Worm (Caenorhabditis elegans) whole organism, late embryonic: Measurements from ENCODE around the gene atln-2.

Source experiments
- Y22D7AL.16 ChIP-seq: sonication (generic microtip); optimal IDR thresholded peaks from 2 replicates; lab custom pipeline; 2016; ENCODE audit warnings: missing genetic modification characterization, missing compliant biosample characterization
- ahr-1 ChIP-seq: sonication (generic microtip); optimal IDR thresholded peaks from 2 replicates; lab custom pipeline; 2016; ENCODE audit warnings: missing genetic modification characterization, missing compliant biosample characterization
- ama-1 ChIP-seq: fragments of 150-350 bp; optimal IDR thresholded peaks from 2 replicates; lab custom pipeline; 2014
- ceh-18 ChIP-seq: sonication (generic microtip); optimal IDR thresholded peaks from 2 replicates; lab custom pipeline; 2016; ENCODE audit warnings: missing genetic modification characterization, missing compliant biosample characterization
- ceh-19 ChIP-seq: fragments of 200-800 bp; sonication (Bioruptor generic); optimal IDR thresholded peaks from 2 replicates; lab custom pipeline; 2018; ENCODE audit warnings: mild to moderate bottlenecking, missing genetic modification characterization, missing compliant biosample characterization
- ceh-2 ChIP-seq: sonication (generic microtip); optimal IDR thresholded peaks from 2 replicates; lab custom pipeline; 2016; ENCODE audit warnings: missing genotype, missing genetic modification characterization, missing compliant biosample characterization
- ceh-22 ChIP-seq: sonication (generic microtip); optimal IDR thresholded peaks from 2 replicates; lab custom pipeline; 2017; ENCODE audit warnings: missing biosample characterization, missing genetic modification characterization
- ceh-24 ChIP-seq: sonication (generic microtip); optimal IDR thresholded peaks from 2 replicates; lab custom pipeline; 2016; ENCODE audit warnings: mild to moderate bottlenecking, missing genetic modification characterization, missing compliant biosample characterization
- ceh-30 ChIP-seq: fragments of 150-350 bp; optimal IDR thresholded peaks from 2 replicates; lab custom pipeline; 2014; ENCODE audit warnings: missing biosample characterization, missing genetic modification characterization
- ceh-31 ChIP-seq: sonication (generic microtip); optimal IDR thresholded peaks from 2 replicates; lab custom pipeline; 2016; ENCODE audit warnings: missing genetic modification characterization, missing compliant biosample characterization
- ceh-34 ChIP-seq: sonication (generic microtip); optimal IDR thresholded peaks from 2 replicates; lab custom pipeline; 2016; ENCODE audit warnings: mild to moderate bottlenecking, missing genetic modification characterization, missing compliant biosample characterization
- che-1 ChIP-seq: sonication (generic microtip); optimal IDR thresholded peaks from 2 replicates; lab custom pipeline; 2016; ENCODE audit warnings: mild to moderate bottlenecking, missing genetic modification characterization, missing compliant biosample characterization
- dmd-4 ChIP-seq: sonication (generic microtip); optimal IDR thresholded peaks from 2 replicates; lab custom pipeline; 2016; ENCODE audit warnings: borderline replicate concordance, missing genetic modification characterization, missing compliant biosample characterization
- elt-2 ChIP-seq: sonication (generic microtip); optimal IDR thresholded peaks from 2 replicates; lab custom pipeline; 2016; ENCODE audit warnings: missing genetic modification reagents, missing genetic modification characterization, missing compliant biosample characterization
- elt-4 ChIP-seq: sonication (generic microtip); optimal IDR thresholded peaks from 2 replicates; lab custom pipeline; 2016; ENCODE audit warnings: missing genetic modification characterization, missing compliant biosample characterization
- ets-4 ChIP-seq: sonication (generic microtip); optimal IDR thresholded peaks from 2 replicates; lab custom pipeline; 2016; ENCODE audit warnings: missing genetic modification characterization, missing compliant biosample characterization
- fax-1 ChIP-seq: sonication (generic microtip); optimal IDR thresholded peaks from 2 replicates; lab custom pipeline; 2016; ENCODE audit warnings: missing genotype, missing genetic modification characterization, missing compliant biosample characterization
- fkh-10 ChIP-seq: fragments of 150-350 bp; optimal IDR thresholded peaks from 2 replicates; lab custom pipeline; 2014; ENCODE audit warnings: missing biosample characterization, missing genetic modification reagents, missing genetic modification characterization
- fkh-6 ChIP-seq: sonication (generic microtip); optimal IDR thresholded peaks from 2 replicates; lab custom pipeline; 2016; ENCODE audit warnings: missing genetic modification characterization, missing compliant biosample characterization
- hlh-8 ChIP-seq: sonication (generic microtip); optimal IDR thresholded peaks from 2 replicates; lab custom pipeline; 2016; ENCODE audit warnings: missing genotype, missing genetic modification characterization, missing compliant biosample characterization
- lin-11 ChIP-seq: fragments of 200-800 bp; sonication (Bioruptor generic); optimal IDR thresholded peaks from 2 replicates; lab custom pipeline; 2018; ENCODE audit warnings: mild to moderate bottlenecking, missing genetic modification characterization, missing compliant biosample characterization
- nfya-1 ChIP-seq: sonication (generic microtip); optimal IDR thresholded peaks from 2 replicates; lab custom pipeline; 2017; ENCODE audit warnings: missing genetic modification characterization, mild to moderate bottlenecking, missing compliant biosample characterization, antibody characterized with exemption, moderate library complexity
- nhr-11 ChIP-seq: fragments of 150-350 bp; optimal IDR thresholded peaks from 2 replicates; lab custom pipeline; 2014; ENCODE audit warnings: missing biosample characterization, missing genetic modification characterization
- npax-4 ChIP-seq: sonication (generic microtip); optimal IDR thresholded peaks from 2 replicates; lab custom pipeline; 2016; ENCODE audit warnings: missing genetic modification characterization, missing compliant biosample characterization
- odd-2 ChIP-seq: sonication (generic microtip); optimal IDR thresholded peaks from 2 replicates; lab custom pipeline; 2017; ENCODE audit warnings: antibody characterized with exemption, mild to moderate bottlenecking, missing genetic modification characterization, missing compliant biosample characterization
- pha-2 ChIP-seq: sonication (generic microtip); optimal IDR thresholded peaks from 2 replicates; lab custom pipeline; 2017; ENCODE audit warnings: mild to moderate bottlenecking, missing genetic modification characterization, missing compliant biosample characterization
- pqm-1 ChIP-seq: sonication (generic microtip); optimal IDR thresholded peaks from 2 replicates; lab custom pipeline; 2016; ENCODE audit warnings: missing genetic modification characterization, missing compliant biosample characterization
- pros-1 ChIP-seq: fragments of 150-350 bp; optimal IDR thresholded peaks from 2 replicates; lab custom pipeline; 2014; ENCODE audit warnings: missing biosample characterization, missing genetic modification reagents, missing genetic modification characterization
- rnt-1 ChIP-seq: sonication (generic microtip); optimal IDR thresholded peaks from 2 replicates; lab custom pipeline; 2016; ENCODE audit warnings: missing genetic modification characterization, missing compliant biosample characterization
- sox-2 ChIP-seq: fragments of 200-800 bp; sonication (Bioruptor generic); IDR thresholded peaks from 2 replicates; pipeline ENCODE4 v1.3.6; 2022; ENCODE audit warnings: missing genetic modification reagents, missing genetic modification characterization, missing compliant biosample characterization
- syd-9 ChIP-seq: sonication (generic microtip); optimal IDR thresholded peaks from 2 replicates; lab custom pipeline; 2016; ENCODE audit warnings: mild to moderate bottlenecking, missing genetic modification characterization, moderate library complexity, missing compliant biosample characterization
- tbx-7 ChIP-seq: sonication (generic microtip); optimal IDR thresholded peaks from 2 replicates; lab custom pipeline; 2016; ENCODE audit warnings: missing genotype, missing genetic modification characterization, missing compliant biosample characterization
- unc-3 ChIP-seq, 2 experiments: fragments of 200-800 bp in 1 of 2; sonication (Bioruptor generic) in 1 of 2; sonication (generic microtip) in 1 of 2; conservative IDR thresholded peaks in 1 of 2; optimal IDR thresholded peaks in 1 of 2; 2 replicates each; pipeline versions ENCODE4 v1.3.6 to Lab custom; 2016 to 2022; ENCODE audit warnings: missing compliant biosample characterization in 2 of 2, missing genetic modification characterization in 2 of 2, missing genetic modification reagents in 1 of 2
- zip-5 ChIP-seq: sonication (generic microtip); optimal IDR thresholded peaks from 2 replicates; lab custom pipeline; 2016; ENCODE audit warnings: missing genetic modification characterization, missing compliant biosample characterization
- ztf-16 ChIP-seq: sonication (generic microtip); optimal IDR thresholded peaks from 2 replicates; lab custom pipeline; 2017; ENCODE audit warnings: missing genetic modification characterization, missing compliant biosample characterization

atln-2 gene

DNA sequence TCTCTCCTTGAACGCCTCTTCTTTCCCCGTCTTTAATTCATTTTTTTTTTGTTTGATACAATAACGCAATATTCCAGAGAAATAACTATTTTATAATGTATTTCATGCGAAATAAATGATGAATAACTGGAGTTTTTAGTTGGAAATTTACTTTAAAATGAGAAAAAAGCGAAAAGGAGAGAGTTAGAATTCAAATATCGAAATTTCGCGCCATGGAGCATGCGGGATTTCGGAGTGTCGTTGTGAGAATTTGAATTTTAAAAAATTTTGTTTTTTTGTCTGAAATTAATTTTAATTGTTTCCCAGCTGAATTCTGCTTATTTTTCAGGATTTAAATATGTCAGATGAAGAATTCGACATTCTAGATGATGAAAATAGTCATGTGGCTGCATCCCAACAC lies 44.0 kb downstream of the atln-2 start, which contains the start of gene fcd-2:
TSS of gene fcd-2 (plus strand) at position 327 of the 400 bp plus-strand sequence.
- TF ChIP-seq zip-5 (no peak), pqm-1 (tag; lab: Kevin White, UChicago) (no peak), dmd-4 (no peak), ceh-18 (tag; lab: Kevin White, UChicago) (no peak), pha-2 (tag; lab: Kevin White, UChicago) (peak; percentile 18), tbx-7 (tag; lab: Kevin White, UChicago) (no peak), elt-4 (no peak), ets-4 (tag; lab: Kevin White, UChicago) (no peak), hlh-8 (tag; lab: Kevin White, UChicago) (no peak), elt-2 (tag; lab: Kevin White, UChicago) (peak; percentile 29), nfya-1 (tag; lab: Kevin White, UChicago) (peak; percentile 39), ztf-16 (tag; lab: Kevin White, UChicago) (no peak), ahr-1 (tag; lab: Kevin White, UChicago) (no peak), ama-1 (lab: Kevin White, UChicago) (no peak), fkh-10 (no peak), fax-1 (no peak), lin-11 (tag; lab: Kevin White, UChicago) (no peak), ceh-30 (tag; lab: Kevin White, UChicago) (no peak), Y22D7AL.16 (tag; lab: Kevin White, UChicago) (no peak)

ce11 chrIV:15027334-15027733 lies 45.9 kb downstream of the atln-2 start:
- TF ChIP-seq ztf-16 (tag; lab: Kevin White, UChicago) (no peak), fkh-6 (tag; lab: Kevin White, UChicago) (no peak), syd-9 (tag; lab: Kevin White, UChicago) (no peak), nfya-1 (tag; lab: Kevin White, UChicago) (peak; percentile 97)

- TF ChIP-seq Y22D7AL.16 (tag; lab: Kevin White, UChicago): no peak
- peak; percentile 85 for TF ChIP-seq nfya-1 (tag; lab: Kevin White, UChicago)
- no peak for TF ChIP-seq npax-4 (tag; lab: Kevin White, UChicago)
- TF ChIP-seq rnt-1 (tag; lab: Kevin White, UChicago): no peak
These were observed 46.5 kb downstream of the atln-2 start for ce11 chrIV:15027884-15028283.

ce11 chrIV:15028386-15028785 lies 47.0 kb downstream of the atln-2 start:
- TF ChIP-seq ceh-22 (no peak), odd-2 (tag; lab: Kevin White, UChicago) (no peak), che-1 (no peak), nhr-11 (no peak), unc-3 (GFP tag; conservative IDR thresholded peaks at IDR 0.05; lab: Robert Waterston, UW) (no peak), unc-3 (tag; optimal IDR thresholded peaks at IDR 0.05; lab: Kevin White, UChicago) (no peak)

ce11 chrIV:15028891-15029290 lies 47.5 kb downstream of the atln-2 start, which contains the start of gene Y41E3.8:
Gene Y41E3.8 (minus strand): TSS chrIV:15028978.
- peak; percentile 32 for TF ChIP-seq nfya-1 (tag; lab: Kevin White, UChicago)
- TF ChIP-seq ama-1 (lab: Kevin White, UChicago): no peak
- no peak for TF ChIP-seq ceh-34 (tag; lab: Kevin White, UChicago)
- TF ChIP-seq ceh-24 (tag; lab: Kevin White, UChicago): no peak

DNA sequence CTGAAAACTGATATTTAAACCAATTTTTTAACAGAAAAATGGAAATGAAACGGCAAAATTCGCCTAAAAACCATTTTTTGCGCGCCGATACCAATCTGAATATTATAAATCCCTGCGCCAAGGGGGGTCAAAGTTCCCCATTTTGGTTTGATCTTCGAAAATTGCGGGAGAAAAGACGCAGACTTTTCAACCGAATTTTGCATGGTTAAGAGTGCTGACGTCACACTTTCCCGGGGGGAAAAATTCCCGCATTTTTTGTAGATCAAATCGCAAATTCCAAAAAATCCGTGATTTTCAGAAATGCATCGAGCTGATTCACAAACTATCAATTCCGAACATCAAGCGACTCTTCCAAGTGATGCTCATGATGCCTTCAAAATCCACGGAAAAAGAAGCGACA lies 48.2 kb downstream of the atln-2 start:
- TF ChIP-seq nfya-1 (tag; lab: Kevin White, UChicago) (no peak), ahr-1 (tag; lab: Kevin White, UChicago) (no peak), ceh-31 (tag; lab: Kevin White, UChicago) (no peak), ceh-34 (tag; lab: Kevin White, UChicago) (no peak), rnt-1 (tag; lab: Kevin White, UChicago) (no peak), sox-2 (GFP tag; lab: Robert Waterston, UW) (no peak), pros-1 (tag; lab: Kevin White, UChicago) (no peak), ceh-2 (tag; lab: Kevin White, UChicago) (no peak), ceh-19 (GFP tag; lab: Kevin White, UChicago) (no peak), fax-1 (no peak), ztf-16 (tag; lab: Kevin White, UChicago) (no peak), elt-2 (tag; lab: Kevin White, UChicago) (no peak), elt-4 (no peak), pha-2 (tag; lab: Kevin White, UChicago) (no peak)
